Worm (Caenorhabditis elegans): ENCODE measurements around the gene F46F3.3.

- TF ChIP-seq him-1 (tag; optimal IDR thresholded peaks at IDR 0.05): no peak
- TF ChIP-seq W03F9.2 (tag; optimal IDR thresholded peaks at IDR 0.05): no peak
Measured at ce11 chrV:11631128-11631527, 36.1 kb upstream of the F46F3.3 start.

Data from whole organism, L4/young adult.